Fruit fly (Drosophila melanogaster): ENCODE data around the gene CG10555.

CG10555 gene

DNA sequence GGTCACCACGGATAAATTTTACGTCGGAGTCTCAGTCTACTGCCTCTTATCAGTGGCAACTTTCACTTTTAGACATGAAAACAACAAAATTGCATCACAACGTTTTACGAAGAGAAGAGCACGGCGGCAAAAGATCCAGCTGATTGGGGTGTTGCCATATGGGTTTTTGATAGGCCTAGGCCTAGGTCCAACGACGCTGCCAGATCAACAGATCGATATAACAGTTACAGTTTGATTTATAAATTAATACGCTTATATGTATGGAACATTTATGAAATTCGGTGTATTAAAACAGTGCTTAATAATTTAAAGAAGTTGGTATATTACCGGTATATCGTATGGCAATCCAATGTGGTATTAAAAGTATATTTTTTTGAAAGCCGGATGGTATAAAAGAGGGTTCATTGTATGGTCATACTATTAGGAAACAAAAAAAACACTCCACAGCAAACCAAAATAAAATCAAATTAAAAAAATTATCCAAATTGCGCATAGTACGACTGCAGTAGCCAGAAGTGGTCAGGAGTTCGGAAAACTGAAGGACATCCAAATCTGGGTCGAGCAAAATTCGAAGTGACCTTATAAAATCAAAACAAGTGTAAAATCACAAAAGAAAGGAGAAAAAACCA is 38.0 kb downstream of the CG10555 start, which contains the start of gene CG1440:
TSS of gene CG1440 (plus strand) at position 402 of the 629 bp plus-strand sequence.
- TF ChIP-seq CG8478 (optimal IDR thresholded peaks at IDR 0.05) = no peak
- no peak for TF ChIP-seq Dll (optimal IDR thresholded peaks at IDR 0.05)
- TF ChIP-seq psq (optimal IDR thresholded peaks at IDR 0.05) = no peak
- no peak for TF ChIP-seq EcR (GFP tag; optimal IDR thresholded peaks at IDR 0.05)
- TF ChIP-seq usp (GFP tag; optimal IDR thresholded peaks at IDR 0.05) = no peak
- peak; percentile 39 for TF ChIP-seq pan (optimal IDR thresholded peaks at IDR 0.05)

DNA sequence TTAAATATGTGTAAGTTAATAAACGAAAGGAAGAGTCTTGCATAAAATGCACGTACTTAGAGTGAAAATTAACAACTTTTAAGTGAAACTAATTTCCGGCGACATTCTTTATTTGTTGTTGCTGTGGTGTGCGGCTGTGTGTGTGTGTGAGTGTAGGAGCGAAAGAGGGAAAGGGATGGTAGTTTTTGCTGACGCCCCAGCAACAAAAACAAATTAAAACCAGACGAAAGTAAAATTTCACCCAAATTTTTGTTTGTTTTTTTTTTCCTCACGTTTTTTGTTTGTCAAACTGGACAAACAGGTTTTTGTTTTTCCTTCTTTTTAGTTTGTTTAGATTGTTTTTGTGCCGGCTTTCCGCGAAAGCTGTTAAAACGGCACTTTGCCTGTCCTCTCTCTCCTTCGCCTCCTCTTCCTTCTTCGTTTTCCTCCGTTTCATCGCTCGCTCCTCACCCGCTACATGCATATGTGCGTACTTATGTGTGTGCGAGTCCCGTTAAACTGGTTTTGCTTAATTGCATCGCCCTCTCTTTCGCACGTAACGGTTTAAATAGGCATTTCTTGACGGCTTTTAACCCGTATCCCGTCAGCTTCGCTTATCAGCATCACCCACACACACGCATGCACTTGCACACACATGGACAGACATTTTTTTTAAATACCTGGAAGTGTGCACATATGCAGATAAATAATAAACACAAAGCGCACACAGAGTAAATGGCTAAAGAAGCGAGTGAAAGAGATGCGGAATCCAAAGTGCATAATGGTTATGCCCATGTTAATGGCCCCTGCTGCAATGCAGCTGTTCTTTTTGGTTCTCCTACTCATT is 38.8 kb downstream of the CG10555 start, which contains the start of gene Miga:
TSS of gene Miga (minus strand) at position 536 of the 826 bp plus-strand sequence.
- TF ChIP-seq psq (optimal IDR thresholded peaks at IDR 0.05) = no peak
- no peak for TF ChIP-seq pan (optimal IDR thresholded peaks at IDR 0.05)
- no peak for TF ChIP-seq usp (GFP tag; optimal IDR thresholded peaks at IDR 0.05)
- no peak for TF ChIP-seq CG8478 (optimal IDR thresholded peaks at IDR 0.05)
- TF ChIP-seq Dll (optimal IDR thresholded peaks at IDR 0.05) = no peak
- no peak for TF ChIP-seq EcR (GFP tag; optimal IDR thresholded peaks at IDR 0.05)

dm6 chrX:8442161-8442560 is 43.4 kb downstream of the CG10555 start, which contains the start of gene CG12123:
Gene CG12123 (minus strand): TSS chrX:8442348.
- TF ChIP-seq Dll (optimal IDR thresholded peaks at IDR 0.05) = no peak
- TF ChIP-seq pan (optimal IDR thresholded peaks at IDR 0.05) = no peak

- TF ChIP-seq usp (GFP tag; optimal IDR thresholded peaks at IDR 0.05) = no peak
- no peak for TF ChIP-seq psq (optimal IDR thresholded peaks at IDR 0.05)
- TF ChIP-seq EcR (GFP tag; optimal IDR thresholded peaks at IDR 0.05) = no peak
- TF ChIP-seq CG8478 (optimal IDR thresholded peaks at IDR 0.05) = no peak
These were observed 44.2 kb downstream of the CG10555 start for dm6 chrX:8442912-8443311.

- no peak for TF ChIP-seq psq (optimal IDR thresholded peaks at IDR 0.05)
- no peak for TF ChIP-seq usp (GFP tag; optimal IDR thresholded peaks at IDR 0.05)
- TF ChIP-seq pan (optimal IDR thresholded peaks at IDR 0.05) = no peak
- TF ChIP-seq CG8478 (optimal IDR thresholded peaks at IDR 0.05) = no peak
- no peak for TF ChIP-seq EcR (GFP tag; optimal IDR thresholded peaks at IDR 0.05)
- no peak for TF ChIP-seq Dll (optimal IDR thresholded peaks at IDR 0.05)
These were observed 45.5 kb downstream of the CG10555 start for dm6 chrX:8444279-8444678.

dm6 chrX:8444883-8445572 is 46.3 kb downstream of the CG10555 start:
- TF ChIP-seq usp (GFP tag; optimal IDR thresholded peaks at IDR 0.05) (no peak), psq (optimal IDR thresholded peaks at IDR 0.05) (no peak), Dll (optimal IDR thresholded peaks at IDR 0.05) (no peak), pan (optimal IDR thresholded peaks at IDR 0.05) (no peak), EcR (GFP tag; optimal IDR thresholded peaks at IDR 0.05) (no peak), CG8478 (optimal IDR thresholded peaks at IDR 0.05) (no peak)

DNA sequence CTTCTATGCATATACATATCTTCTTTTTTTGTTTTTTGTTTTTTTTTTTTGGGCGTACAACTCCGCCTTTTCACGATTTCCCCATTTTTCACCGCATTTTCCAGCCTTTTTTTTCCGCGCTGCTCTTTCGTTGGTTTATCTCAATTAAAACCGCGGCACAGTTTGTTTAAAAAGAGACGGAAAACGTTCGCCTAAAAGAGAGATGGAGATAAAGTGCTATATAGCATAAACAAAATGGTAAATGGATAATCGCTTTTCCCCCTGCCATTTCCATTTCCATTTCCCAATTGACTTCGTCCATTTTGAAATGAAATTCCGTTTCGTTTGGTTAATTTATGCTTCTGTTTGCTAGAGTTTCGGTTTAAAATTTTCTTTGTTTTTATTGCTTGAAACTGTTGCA is 48.4 kb downstream of the CG10555 start:
- TF ChIP-seq usp (GFP tag; optimal IDR thresholded peaks at IDR 0.05) (no peak), psq (optimal IDR thresholded peaks at IDR 0.05) (no peak), EcR (GFP tag; optimal IDR thresholded peaks at IDR 0.05) (no peak), pan (optimal IDR thresholded peaks at IDR 0.05) (no peak), Dll (optimal IDR thresholded peaks at IDR 0.05) (no peak), CG8478 (optimal IDR thresholded peaks at IDR 0.05) (no peak)

- TF ChIP-seq CG8478 (optimal IDR thresholded peaks at IDR 0.05) = no peak
- TF ChIP-seq Dll (optimal IDR thresholded peaks at IDR 0.05) = no peak
- no peak for TF ChIP-seq psq (optimal IDR thresholded peaks at IDR 0.05)
- TF ChIP-seq EcR (GFP tag; optimal IDR thresholded peaks at IDR 0.05) = no peak
- TF ChIP-seq usp (GFP tag; optimal IDR thresholded peaks at IDR 0.05) = no peak
- no peak for TF ChIP-seq pan (optimal IDR thresholded peaks at IDR 0.05)
These were observed 49.4 kb downstream of the CG10555 start for dm6 chrX:8448171-8448570.

DNA sequence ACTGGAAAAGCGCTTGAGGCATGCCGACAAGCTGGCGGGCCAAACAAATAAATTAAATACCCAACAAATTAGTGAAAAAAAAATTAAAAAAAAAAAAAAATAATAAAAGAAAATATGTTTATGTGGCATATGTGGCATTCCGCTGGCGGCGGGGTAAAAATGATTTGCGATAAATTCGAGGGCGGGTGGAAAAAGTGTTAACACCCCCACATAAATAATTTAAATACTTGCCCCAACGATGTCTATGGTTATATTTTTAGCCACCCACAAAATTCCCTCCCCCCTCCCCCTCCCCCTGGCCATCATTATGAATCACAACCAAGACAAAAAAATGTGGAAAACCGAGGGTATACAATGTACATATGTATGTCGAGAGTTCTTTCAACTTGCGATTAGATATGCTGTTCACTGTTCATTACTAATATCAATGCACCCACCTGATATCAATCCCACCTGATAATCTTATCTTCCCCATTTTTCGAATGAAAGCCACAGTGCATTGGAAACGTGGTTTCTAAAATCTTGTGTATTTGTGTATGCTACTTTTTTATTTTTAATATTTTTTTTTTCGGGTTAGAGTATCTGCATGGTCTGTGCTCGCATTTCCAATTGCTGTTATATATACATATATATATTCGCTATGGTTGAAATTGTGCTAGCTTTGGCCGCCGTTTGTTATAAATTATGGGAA is 51.6 kb downstream of the CG10555 start:
- TF ChIP-seq Dll (optimal IDR thresholded peaks at IDR 0.05) (no peak), usp (GFP tag; optimal IDR thresholded peaks at IDR 0.05) (no peak), CG8478 (optimal IDR thresholded peaks at IDR 0.05) (no peak), EcR (GFP tag; optimal IDR thresholded peaks at IDR 0.05) (no peak), pan (optimal IDR thresholded peaks at IDR 0.05) (no peak), psq (optimal IDR thresholded peaks at IDR 0.05) (no peak)

dm6 chrX:8452163-8452562 is 53.4 kb downstream of the CG10555 start:
- TF ChIP-seq Dll (optimal IDR thresholded peaks at IDR 0.05) = no peak
- TF ChIP-seq CG8478 (optimal IDR thresholded peaks at IDR 0.05) = no peak
- no peak for TF ChIP-seq pan (optimal IDR thresholded peaks at IDR 0.05)
- no peak for TF ChIP-seq psq (optimal IDR thresholded peaks at IDR 0.05)
- TF ChIP-seq EcR (GFP tag; optimal IDR thresholded peaks at IDR 0.05) = no peak
- no peak for TF ChIP-seq usp (GFP tag; optimal IDR thresholded peaks at IDR 0.05)

All from whole organism.